Fruit fly (Drosophila melanogaster) whole organism, adult: ENCODE data around the gene Vti1a.

Experiments
- CG11617 ChIP-seq: fragments of 200-800 bp; sonication (Bioruptor generic); optimal IDR thresholded peaks from 2 replicates; lab custom pipeline; 2017; ENCODE audit warnings: mild to moderate bottlenecking, missing biosample characterization, missing genetic modification reagents, missing genetic modification characterization
- CG1620 ChIP-seq: fragments of 200-800 bp; sonication (Bioruptor generic); optimal IDR thresholded peaks from 2 replicates; lab custom pipeline; 2016; ENCODE audit warnings: missing biosample characterization, missing genetic modification characterization
- CG33017 ChIP-seq: fragments of 200-800 bp; sonication (Bioruptor generic); optimal IDR thresholded peaks from 2 replicates; lab custom pipeline; 2018; ENCODE audit warnings: missing biosample characterization, mild to moderate bottlenecking, missing genetic modification characterization, moderate library complexity
- CG5204 ChIP-seq: fragments of 200-800 bp; sonication (Bioruptor generic); optimal IDR thresholded peaks from 2 replicates; lab custom pipeline; 2016; ENCODE audit warnings: missing biosample characterization, missing genetic modification characterization
- Clk ChIP-seq: fragments of 200-800 bp; sonication (Bioruptor generic); optimal IDR thresholded peaks from 2 replicates; lab custom pipeline; 2017; ENCODE audit warnings: missing biosample characterization, missing genetic modification characterization
- Crg-1 ChIP-seq: fragments of 200-800 bp; sonication (Bioruptor generic); optimal IDR thresholded peaks from 2 replicates; lab custom pipeline; 2016; ENCODE audit warnings: missing biosample characterization, missing genetic modification characterization
- cic ChIP-seq: fragments of 200-800 bp; sonication (Bioruptor generic); optimal IDR thresholded peaks from 2 replicates; lab custom pipeline; 2017; ENCODE audit warnings: missing biosample characterization, mild to moderate bottlenecking, missing genetic modification characterization, moderate library complexity
- kay ChIP-seq: fragments of 200-800 bp; sonication (Bioruptor generic); peaks from one replicate; lab custom pipeline; 2016; ENCODE audit warnings: missing biosample characterization, missing genetic modification characterization, borderline replicate concordance
- ovo ChIP-seq: fragments of 200-800 bp; sonication (Bioruptor generic); optimal IDR thresholded peaks from 2 replicates; lab custom pipeline; 2016; ENCODE audit warnings: missing biosample characterization, missing genetic modification characterization
- pad ChIP-seq: fragments of 200-800 bp; sonication (Bioruptor generic); optimal IDR thresholded peaks from 3 replicates; lab custom pipeline; 2017; ENCODE audit warnings: missing biosample characterization, missing genetic modification characterization, mild to moderate bottlenecking, moderate library complexity, missing genetic modification reagents

DNA sequence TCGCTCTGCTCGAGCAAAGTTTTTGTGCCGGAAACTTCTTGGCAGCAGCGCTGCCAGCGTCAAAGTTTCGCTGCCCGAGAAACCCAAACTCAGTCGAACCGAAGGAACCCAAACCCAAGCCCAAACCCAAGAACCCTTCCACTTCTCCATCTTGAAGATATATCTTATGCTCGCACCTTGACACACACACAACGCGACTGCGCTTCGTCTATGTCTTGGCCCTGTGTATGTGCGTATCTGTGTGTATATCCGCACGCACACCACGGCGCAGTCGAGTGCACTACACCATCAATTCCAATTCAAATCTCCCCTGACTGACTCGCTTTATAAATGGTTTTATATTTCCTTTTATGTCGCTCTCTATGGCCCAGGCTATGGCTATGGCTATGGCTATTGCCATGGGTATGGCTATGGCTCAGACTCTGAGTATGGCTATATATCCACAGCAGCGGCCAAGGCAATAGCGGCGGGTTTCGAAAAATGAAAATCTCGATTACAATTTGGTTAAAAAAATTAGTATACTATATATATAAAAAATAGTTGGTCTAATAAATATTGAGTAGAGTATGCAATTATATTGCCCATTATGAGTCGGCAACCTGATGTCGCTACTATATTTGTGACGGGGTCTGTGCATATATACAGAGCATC is 3.8 kb upstream of the Vti1a start:
- peak; percentile 11 for TF ChIP-seq pad (GFP tag; lab: Kevin White, UChicago)
- no peak for TF ChIP-seq cic
- TF ChIP-seq kay (GFP tag; lab: Kevin White, UChicago): peak; percentile 32
- no peak for TF ChIP-seq ovo (GFP tag; lab: Kevin White, UChicago)
- TF ChIP-seq CG11617 (GFP tag; lab: Kevin White, UChicago): no peak
- TF ChIP-seq CG1620 (GFP tag; lab: Kevin White, UChicago): no peak
- no peak for TF ChIP-seq Clk (GFP tag; lab: Kevin White, UChicago)
- no peak for TF ChIP-seq Crg-1
- peak; percentile 31 for TF ChIP-seq CG5204
- peak; percentile 58 for TF ChIP-seq CG33017 (tag; lab: Kevin White, UChicago)
